Fruit fly (Drosophila melanogaster) whole organism, embryonic: ENCODE results near the gene pasi2.

ENCODE experiments used
- Aef1 ChIP-seq: fragments of 200-800 bp; sonication (Bioruptor generic); IDR thresholded peaks from 3 replicates; pipeline ENCODE4 v1.3.6; 2022; ENCODE audit warnings: missing biosample characterization, missing genetic modification characterization
- CG10274 ChIP-seq: fragments of 200-800 bp; sonication (Bioruptor generic); optimal IDR thresholded peaks from 3 replicates; lab custom pipeline; 2017; ENCODE audit warnings: missing biosample characterization, mild to moderate bottlenecking, missing genetic modification characterization
- CG10366 ChIP-seq: fragments of 200-800 bp; sonication (Bioruptor generic); IDR thresholded peaks from 2 replicates; pipeline ENCODE4 v1.3.6; 2022; ENCODE audit warnings: missing biosample characterization, missing genetic modification characterization
- CG11723 ChIP-seq: fragments of 200-800 bp; sonication (Bioruptor generic); optimal IDR thresholded peaks from 2 replicates; lab custom pipeline; 2017; ENCODE audit warnings: missing biosample characterization, mild to moderate bottlenecking, missing genetic modification characterization
- CG1233 ChIP-seq: fragments of 200-800 bp; sonication (Bioruptor generic); optimal IDR thresholded peaks from 4 replicates; lab custom pipeline; 2018; ENCODE audit warnings: missing biosample characterization, mild to moderate bottlenecking, missing genetic modification characterization
- CG14441 ChIP-seq: fragments of 200-800 bp; sonication (Bioruptor generic); IDR thresholded peaks from 2 replicates; pipeline ENCODE4 v1.3.6; 2022; ENCODE audit warnings: missing biosample characterization, missing genetic modification characterization
- CG15601 ChIP-seq: fragments of 200-800 bp; sonication (Bioruptor generic); optimal IDR thresholded peaks from 3 replicates; lab custom pipeline; 2019; ENCODE audit warnings: missing biosample characterization, mild to moderate bottlenecking, missing genetic modification characterization, moderate library complexity
- CG16813 ChIP-seq: fragments of 200-800 bp; sonication (Bioruptor generic); IDR thresholded peaks from 3 replicates; pipeline ENCODE4 v1.3.6; 2022; ENCODE audit warnings: missing biosample characterization, missing genetic modification characterization; ENCODE audit not compliant: partially characterized antibody
- CG17612 ChIP-seq: fragments of 200-800 bp; sonication (Bioruptor generic); IDR thresholded peaks from 2 replicates; pipeline ENCODE4 v1.3.6; 2022; ENCODE audit warnings: missing biosample characterization, missing genetic modification characterization
- CG17912 ChIP-seq: fragments of 200-800 bp; sonication (Bioruptor generic); optimal IDR thresholded peaks from 2 replicates; lab custom pipeline; 2018; ENCODE audit warnings: missing biosample characterization, mild to moderate bottlenecking, missing genetic modification characterization
- CG2116 ChIP-seq: fragments of 200-800 bp; sonication (Bioruptor generic); optimal IDR thresholded peaks from 3 replicates; lab custom pipeline; 2018; ENCODE audit warnings: missing biosample characterization, mild to moderate bottlenecking, missing genetic modification characterization
- CG2678 ChIP-seq: fragments of 200-800 bp; sonication (Bioruptor generic); optimal IDR thresholded peaks from 3 replicates; lab custom pipeline; 2019; ENCODE audit warnings: missing biosample characterization, mild to moderate bottlenecking, missing genetic modification characterization, moderate library complexity
- CG2875 ChIP-seq: fragments of 200-800 bp; sonication (Bioruptor generic); optimal IDR thresholded peaks from 2 replicates; lab custom pipeline; 2017; ENCODE audit warnings: missing biosample characterization, mild to moderate bottlenecking, missing genetic modification characterization, missing genetic modification reagents
- CG34224 ChIP-seq: fragments of 200-800 bp; sonication (Bioruptor generic); IDR thresholded peaks from 3 replicates; pipeline ENCODE4 v1.3.6; 2022; ENCODE audit warnings: missing biosample characterization, missing genetic modification characterization; ENCODE audit not compliant: partially characterized antibody
- CG3995 ChIP-seq: fragments of 200-800 bp; sonication (Bioruptor generic); optimal IDR thresholded peaks from 3 replicates; lab custom pipeline; 2016; ENCODE audit warnings: missing biosample characterization, missing genetic modification characterization
- CG43689 ChIP-seq: fragments of 200-800 bp; sonication (Bioruptor generic); IDR thresholded peaks from 2 replicates; pipeline ENCODE4 v1.3.6; 2022; ENCODE audit warnings: missing biosample characterization, missing genetic modification characterization
- CG5953 ChIP-seq: fragments of 200-800 bp; sonication (Bioruptor generic); IDR thresholded peaks from 2 replicates; pipeline ENCODE4 v1.3.6; 2022; ENCODE audit warnings: missing biosample characterization, missing genetic modification characterization
- CG6254 ChIP-seq: fragments of 200-800 bp; sonication (Bioruptor generic); optimal IDR thresholded peaks from 3 replicates; lab custom pipeline; 2017; ENCODE audit warnings: mild to moderate bottlenecking, missing biosample characterization, missing genetic modification reagents, missing genetic modification characterization
- CG7372 ChIP-seq: fragments of 200-800 bp; sonication (Bioruptor generic); IDR thresholded peaks from 2 replicates; pipeline ENCODE4 v1.3.6; 2022; ENCODE audit warnings: missing biosample characterization, missing genetic modification characterization
- CTCF ChIP-seq: fragments of 200-800 bp; sonication (Bioruptor generic); optimal IDR thresholded peaks from 2 replicates; lab custom pipeline; 2017; ENCODE audit warnings: missing biosample characterization, mild to moderate bottlenecking, missing genetic modification characterization, moderate library complexity
- CoRest ChIP-seq: fragments of 200-800 bp; sonication (Bioruptor generic); optimal IDR thresholded peaks from 3 replicates; lab custom pipeline; 2018; ENCODE audit warnings: missing biosample characterization, mild to moderate bottlenecking, missing genetic modification characterization, moderate library complexity
- HLH4C ChIP-seq: fragments of 200-800 bp; sonication (Bioruptor generic); IDR thresholded peaks from 3 replicates; pipeline ENCODE4 v1.3.6; 2022; ENCODE audit warnings: missing biosample characterization, missing genetic modification characterization; ENCODE audit not compliant: partially characterized antibody
- MBD-R2 ChIP-seq: fragments of 200-800 bp; sonication (Bioruptor generic); IDR thresholded peaks from 2 replicates; pipeline ENCODE4 v1.3.6; 2022; ENCODE audit warnings: missing biosample characterization, missing genetic modification characterization
- Mad ChIP-seq: fragments of 200-800 bp; sonication (Bioruptor generic); optimal IDR thresholded peaks from 2 replicates; lab custom pipeline; 2016; ENCODE audit warnings: missing biosample characterization, missing genetic modification characterization
- Nf-YA ChIP-seq: fragments of 200-800 bp; sonication (Bioruptor generic); IDR thresholded peaks from 2 replicates; pipeline ENCODE4 v1.3.6; 2022; ENCODE audit warnings: missing biosample characterization, missing genetic modification characterization
- Usf ChIP-seq: fragments of 200-800 bp; sonication (Bioruptor generic); optimal IDR thresholded peaks from 2 replicates; lab custom pipeline; 2017; ENCODE audit warnings: missing genotype, missing biosample characterization, missing genetic modification characterization
- ara ChIP-seq: fragments of 200-800 bp; sonication (Bioruptor generic); IDR thresholded peaks from 2 replicates; pipeline ENCODE4 v1.3.6; 2022; ENCODE audit warnings: missing biosample characterization, missing genetic modification characterization
- bowl ChIP-seq: fragments of 200-800 bp; sonication (Bioruptor generic); IDR thresholded peaks from 2 replicates; pipeline ENCODE4 v1.3.6; 2022; ENCODE audit warnings: missing biosample characterization, missing genetic modification characterization
- bsh ChIP-seq, 2 experiments: fragments of 200-800 bp; sonication (Bioruptor generic); optimal IDR thresholded peaks; 2 replicates each; lab custom pipeline; 2017 to 2018; ENCODE audit warnings: mild to moderate bottlenecking in 2 of 2, missing biosample characterization in 2 of 2, missing genetic modification characterization in 2 of 2, moderate library complexity in 1 of 2
- cad ChIP-seq: fragments of >200 bp; optimal IDR thresholded peaks from 2 replicates; lab custom pipeline; 2017; ENCODE audit warnings: missing biosample characterization, missing genetic modification characterization
- caup ChIP-seq: fragments of 200-800 bp; sonication (Bioruptor generic); optimal IDR thresholded peaks from 3 replicates; lab custom pipeline; 2017; ENCODE audit warnings: missing biosample characterization, mild to moderate bottlenecking, missing genetic modification characterization, moderate library complexity; ENCODE audit not compliant: severe bottlenecking
- fd3F ChIP-seq: fragments of 200-800 bp; sonication (Bioruptor generic); optimal IDR thresholded peaks from 2 replicates; lab custom pipeline; 2018; ENCODE audit warnings: missing biosample characterization, mild to moderate bottlenecking, missing genetic modification characterization, moderate library complexity
- fd64A ChIP-seq: fragments of 200-800 bp; sonication (Bioruptor generic); optimal IDR thresholded peaks from 3 replicates; lab custom pipeline; 2018; ENCODE audit warnings: missing biosample characterization, mild to moderate bottlenecking, missing genetic modification characterization
- fru ChIP-seq: fragments of >200 bp; optimal IDR thresholded peaks from 2 replicates; lab custom pipeline; 2017
- fu2 ChIP-seq: fragments of 200-800 bp; sonication (Bioruptor generic); optimal IDR thresholded peaks from 2 replicates; lab custom pipeline; 2016; ENCODE audit warnings: missing biosample characterization, missing genetic modification characterization
- gcm2 ChIP-seq: fragments of 200-800 bp; sonication (Bioruptor generic); optimal IDR thresholded peaks from 2 replicates; lab custom pipeline; 2016; ENCODE audit warnings: missing biosample characterization, missing genetic modification characterization
- ind ChIP-seq: fragments of 200-800 bp; sonication (Bioruptor generic); optimal IDR thresholded peaks from 3 replicates; lab custom pipeline; 2016; ENCODE audit warnings: missing biosample characterization, missing genetic modification characterization
- insv ChIP-seq, 2 experiments: fragments of 200-800 bp; sonication (Bioruptor generic); optimal IDR thresholded peaks; 3 replicates each; lab custom pipeline; 2016 to 2018; ENCODE audit warnings: missing biosample characterization in 2 of 2, missing genetic modification characterization in 2 of 2
- klu ChIP-seq: fragments of 200-800 bp; sonication (Bioruptor generic); IDR thresholded peaks from 2 replicates; pipeline ENCODE4 v1.3.6; 2022; ENCODE audit warnings: missing biosample characterization, missing genetic modification characterization
- mam ChIP-seq: fragments of 200-800 bp; sonication (Bioruptor generic); optimal IDR thresholded peaks from 3 replicates; lab custom pipeline; 2016; ENCODE audit warnings: missing biosample characterization, missing genetic modification characterization
- ranshi ChIP-seq: fragments of 200-800 bp; sonication (Bioruptor generic); IDR thresholded peaks from 2 replicates; pipeline ENCODE4 v1.3.6; 2022; ENCODE audit warnings: missing biosample characterization, missing genetic modification characterization
- rib ChIP-seq: fragments of 200-800 bp; sonication (Bioruptor generic); IDR thresholded peaks from 2 replicates; pipeline ENCODE4 v1.3.6; 2022; ENCODE audit warnings: missing biosample characterization, missing genetic modification characterization
- scrt ChIP-seq: fragments of 200-800 bp; sonication (Bioruptor generic); optimal IDR thresholded peaks from 2 replicates; lab custom pipeline; 2018; ENCODE audit warnings: missing biosample characterization, mild to moderate bottlenecking, missing genetic modification characterization, moderate library complexity
- slbo ChIP-seq: fragments of 200-800 bp; sonication (Bioruptor generic); IDR thresholded peaks from 2 replicates; pipeline ENCODE4 v1.3.6; 2022; ENCODE audit warnings: missing biosample characterization, missing genetic modification characterization
- sob ChIP-seq: fragments of 200-800 bp; sonication (Bioruptor generic); IDR thresholded peaks from 2 replicates; pipeline ENCODE4 v1.3.6; 2022; ENCODE audit warnings: missing biosample characterization, missing genetic modification characterization
- sqz ChIP-seq: fragments of 200-800 bp; sonication (Bioruptor generic); optimal IDR thresholded peaks from 3 replicates; lab custom pipeline; 2018; ENCODE audit warnings: missing biosample characterization, mild to moderate bottlenecking, missing genetic modification characterization
- sug ChIP-seq: fragments of 200-800 bp; optimal IDR thresholded peaks from 2 replicates; lab custom pipeline; 2019; ENCODE audit warnings: missing biosample characterization, mild to moderate bottlenecking, missing genetic modification characterization, moderate library complexity
- tin ChIP-seq: fragments of 200-800 bp; sonication (Bioruptor generic); optimal IDR thresholded peaks from 3 replicates; lab custom pipeline; 2016; ENCODE audit warnings: missing biosample characterization, missing genetic modification characterization
- toy ChIP-seq: fragments of 200-800 bp; sonication (Bioruptor generic); IDR thresholded peaks from 2 replicates; pipeline ENCODE4 v1.3.6; 2022; ENCODE audit warnings: missing biosample characterization, missing genetic modification characterization
- twi ChIP-seq: fragments of 200-800 bp; optimal IDR thresholded peaks from 2 replicates; lab custom pipeline; 2019; ENCODE audit warnings: missing biosample characterization, mild to moderate bottlenecking, missing genetic modification characterization, moderate library complexity
- wor ChIP-seq: fragments of 200-800 bp; sonication (Bioruptor generic); IDR thresholded peaks from 2 replicates; pipeline ENCODE4 v1.3.6; 2022; ENCODE audit warnings: missing biosample characterization, missing genetic modification characterization
- zen2 ChIP-seq: fragments of 200-800 bp; sonication (Bioruptor generic); IDR thresholded peaks from 3 replicates; pipeline ENCODE4 v1.3.6; 2022; ENCODE audit warnings: missing biosample characterization, missing genetic modification characterization; ENCODE audit not compliant: partially characterized antibody

Gene pasi2

dm6 chr3R:9370413-9370812 lies 35.4 kb downstream of the pasi2 start (continued):
- TF ChIP-seq klu (GFP tag; lab: Robert Waterston, UW) = no peak
- TF ChIP-seq Usf (GFP tag; lab: Kevin White, UChicago) = no peak
- no peak for TF ChIP-seq bowl (GFP tag; lab: Robert Waterston, UW)
- peak; percentile 49 for TF ChIP-seq ind (GFP tag; lab: Kevin White, UChicago)
- TF ChIP-seq Nf-YA (GFP tag; lab: Robert Waterston, UW) = no peak
- no peak for TF ChIP-seq CG15601 (tag; lab: Kevin White, UChicago)
- no peak for TF ChIP-seq HLH4C (GFP tag; lab: Robert Waterston, UW)
- TF ChIP-seq twi (tag; lab: Kevin White, UChicago) = no peak
- TF ChIP-seq gcm2 (GFP tag; lab: Kevin White, UChicago) = peak; percentile 31
- no peak for TF ChIP-seq CTCF
- TF ChIP-seq CG10274 = no peak
- TF ChIP-seq tin (GFP tag; lab: Kevin White, UChicago) = peak; percentile 3
- peak; percentile 68 for TF ChIP-seq CG14441 (GFP tag; lab: Robert Waterston, UW)
- 0 out of 2 replicates have a peak, but pooled peaks have one; percentile 38 for TF ChIP-seq CG7372
- peak; percentile 62 for TF ChIP-seq mam (GFP tag; lab: Kevin White, UChicago)
- TF ChIP-seq wor (GFP tag; lab: Robert Waterston, UW) = no peak
- no peak for TF ChIP-seq CG16813 (GFP tag; lab: Robert Waterston, UW)
- peak; percentile 65 for TF ChIP-seq fd3F (GFP tag; lab: Kevin White, UChicago)
- no peak for TF ChIP-seq CG17612 (GFP tag; lab: Robert Waterston, UW)
- no peak for TF ChIP-seq CG34224
- TF ChIP-seq insv (GFP tag; optimal IDR thresholded peaks at IDR 0.05; lab: Kevin White, UChicago) = no peak
- peak; percentile 65 for TF ChIP-seq CoRest
- peak; percentile 75 for TF ChIP-seq CG2678 (tag; lab: Kevin White, UChicago)
- TF ChIP-seq slbo (GFP tag; lab: Robert Waterston, UW) = peak; percentile 67
- TF ChIP-seq CG6254 (GFP tag; lab: Kevin White, UChicago) = no peak
- peak; percentile 49 for TF ChIP-seq sug
- peak; percentile 4 for TF ChIP-seq CG3995
- TF ChIP-seq sob (GFP tag; lab: Robert Waterston, UW) = peak; percentile 74
- peak; percentile 5 for TF ChIP-seq CG11723 (GFP tag; lab: Kevin White, UChicago)
- TF ChIP-seq toy (GFP tag; lab: Robert Waterston, UW) = no peak
- no peak for TF ChIP-seq CG2116 (GFP tag; lab: Kevin White, UChicago)
- peak; percentile 19 for TF ChIP-seq fu2
- TF ChIP-seq rib = no peak
- peak; percentile 51; the same call in 1 of the 2 replicates for TF ChIP-seq ranshi (GFP tag; lab: Robert Waterston, UW)
- TF ChIP-seq fru (lab: Kevin White, UChicago) = no peak
- no peak for TF ChIP-seq ara (GFP tag; lab: Robert Waterston, UW)
- TF ChIP-seq zen2 = no peak
- no peak for TF ChIP-seq CG10366 (GFP tag; lab: Robert Waterston, UW)
- TF ChIP-seq scrt (GFP tag; lab: Kevin White, UChicago) = peak; percentile 44
- TF ChIP-seq CG1233 (GFP tag; lab: Kevin White, UChicago) = peak; percentile 32
- no peak for TF ChIP-seq sqz
- TF ChIP-seq bsh (GFP tag; optimal IDR thresholded peaks at IDR 0.05; lab: Kevin White, UChicago) = no peak
- TF ChIP-seq Mad (GFP tag; lab: Kevin White, UChicago) = no peak
- peak; percentile 19; the same call in 1 of the 2 replicates for TF ChIP-seq MBD-R2
- peak; percentile 24 for TF ChIP-seq caup (GFP tag; lab: Kevin White, UChicago)
- no peak for TF ChIP-seq CG2875 (GFP tag; lab: Kevin White, UChicago)
- TF ChIP-seq fd64A = no peak
- 0 out of 2 replicates have a peak, but pooled peaks have one; percentile 8 for TF ChIP-seq CG5953 (GFP tag; lab: Robert Waterston, UW)
- TF ChIP-seq CG43689 (GFP tag; lab: Robert Waterston, UW) = peak; percentile 48; the same call in 1 of the 2 replicates
- no peak for TF ChIP-seq cad (GFP tag; lab: Kevin White, UChicago)
- peak; percentile 59; the same call in 2 of the 3 replicates for TF ChIP-seq Aef1 (GFP tag; lab: Robert Waterston, UW)
- no peak for TF ChIP-seq CG17912 (GFP tag; lab: Kevin White, UChicago)
